Fruit fly (Drosophila melanogaster): Measurements from ENCODE around the gene CG15601.

The CG15601 gene

DNA sequence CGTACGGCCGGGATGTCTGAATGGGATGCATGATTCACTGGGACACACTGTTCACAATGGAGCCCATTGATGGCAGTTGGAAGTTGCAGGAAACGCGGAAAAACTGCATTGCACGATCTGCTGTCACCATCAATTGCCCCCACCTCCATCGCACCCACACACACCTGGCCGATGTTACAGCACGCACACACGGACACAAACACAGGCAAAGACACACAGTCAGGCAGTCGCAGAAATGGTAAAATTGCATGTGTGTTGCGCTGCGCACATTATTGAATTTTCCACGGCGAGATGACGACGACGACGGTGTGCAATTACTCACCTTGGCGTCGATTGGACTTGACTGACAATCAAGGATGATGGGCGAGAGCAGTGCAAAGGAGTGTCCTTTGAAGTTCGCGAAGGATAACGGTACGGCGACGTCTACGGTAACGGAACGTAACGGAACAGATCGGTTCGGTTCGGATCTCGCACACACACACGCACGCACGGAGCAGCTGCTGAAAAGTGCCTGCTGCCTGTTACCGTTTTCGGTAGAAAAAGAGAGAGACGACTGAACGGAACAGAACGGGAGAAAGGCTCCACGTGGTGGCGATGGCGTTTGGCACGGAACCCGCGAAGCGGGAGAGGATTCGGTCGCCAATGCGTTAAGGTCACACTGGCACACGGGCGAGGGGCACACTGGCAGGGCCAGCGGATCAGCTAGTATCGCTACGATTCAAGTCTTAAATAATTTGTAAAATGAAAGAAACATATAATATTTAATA lies at the start of gene CG15601, which contains the start of gene CG9281 (continued):
- no peak for TF ChIP-seq Taf1 (GFP tag; IDR thresholded peaks at IDR 0.05)
- no peak for TF ChIP-seq CG9727 (GFP tag; optimal IDR thresholded peaks at IDR 0.05)
- TF ChIP-seq CG17829 (tag; optimal IDR thresholded peaks at IDR 0.05) = peak; percentile 21
- TF ChIP-seq CG13624 (GFP tag; optimal IDR thresholded peaks at IDR 0.05) = no peak
- peak; percentile 73 for TF ChIP-seq BEAF-32 (GFP tag; optimal IDR thresholded peaks at IDR 0.05)
- no peak for TF ChIP-seq CG5180 (GFP tag; optimal IDR thresholded peaks at IDR 0.05)
- TF ChIP-seq trem (tag; optimal IDR thresholded peaks at IDR 0.05) = peak; percentile 48
- TF ChIP-seq unpg (GFP tag; optimal IDR thresholded peaks at IDR 0.05) = no peak
- no peak for TF ChIP-seq CG14050 (GFP tag; IDR thresholded peaks at IDR 0.05)
- peak; percentile 52; the same call in 2 of the 3 replicates for TF ChIP-seq Opbp (GFP tag; IDR thresholded peaks at IDR 0.05; ENCODE audit: partially characterized antibody)
- peak; percentile 53 for TF ChIP-seq CG15514 (GFP tag; optimal IDR thresholded peaks at IDR 0.05)
- peak; percentile 38 for TF ChIP-seq Dp (GFP tag; optimal IDR thresholded peaks at IDR 0.05)
- no peak for TF ChIP-seq slp2 (GFP tag; optimal IDR thresholded peaks at IDR 0.05)
- no peak for TF ChIP-seq prd (optimal IDR thresholded peaks at IDR 0.05)
- TF ChIP-seq prd (GFP tag; IDR thresholded peaks at IDR 0.05) = no peak
- TF ChIP-seq MTF-1 (GFP tag; optimal IDR thresholded peaks at IDR 0.05; ENCODE audit: borderline replicate concordance) = peak; percentile 16
- TF ChIP-seq Sin3A (optimal IDR thresholded peaks at IDR 0.05) = peak; percentile 23
- TF ChIP-seq CG12219 (GFP tag; optimal IDR thresholded peaks at IDR 0.05) = no peak
- no peak for TF ChIP-seq CG18619 (GFP tag; optimal IDR thresholded peaks at IDR 0.05)
- TF ChIP-seq Dll (GFP tag; IDR thresholded peaks at IDR 0.05; ENCODE audit: partially characterized antibody) = no peak; the same call in 3 of the 4 replicates
- no peak for TF ChIP-seq CG4404 (GFP tag; IDR thresholded peaks at IDR 0.05)
- TF ChIP-seq mirr (GFP tag; optimal IDR thresholded peaks at IDR 0.05) = peak; percentile 2
- no peak for TF ChIP-seq gce (GFP tag; IDR thresholded peaks at IDR 0.05)
- TF ChIP-seq CG1603 (tag; optimal IDR thresholded peaks at IDR 0.05) = peak; percentile 52
- no peak for TF ChIP-seq maf-S (GFP tag; optimal IDR thresholded peaks at IDR 0.05)
- TF ChIP-seq CTCF (GFP tag; optimal IDR thresholded peaks at IDR 0.05) = no peak
- TF ChIP-seq cg (GFP tag; optimal IDR thresholded peaks at IDR 0.05) = peak; percentile 93
- peak; percentile 42; the same call in 1 of the 2 replicates for TF ChIP-seq sob (GFP tag; IDR thresholded peaks at IDR 0.05)
- TF ChIP-seq CG8281 (tag; optimal IDR thresholded peaks at IDR 0.05) = no peak
- TF ChIP-seq CG14441 (GFP tag; IDR thresholded peaks at IDR 0.05) = no peak
- no peak for TF ChIP-seq Ptx1 (GFP tag; IDR thresholded peaks at IDR 0.05)
- no peak for TF ChIP-seq bab2 (GFP tag; optimal IDR thresholded peaks at IDR 0.05)
- no peak for TF ChIP-seq Abd-B (GFP tag; optimal IDR thresholded peaks at IDR 0.05)
- no peak for TF ChIP-seq CG16815 (GFP tag; optimal IDR thresholded peaks at IDR 0.05)
- peak; percentile 13 for TF ChIP-seq CG4328 (GFP tag; optimal IDR thresholded peaks at IDR 0.05)
- peak; percentile 35; the same call in 1 of the 3 replicates for TF ChIP-seq CG16813 (GFP tag; IDR thresholded peaks at IDR 0.05; ENCODE audit: partially characterized antibody)
- TF ChIP-seq Doc2 (GFP tag; IDR thresholded peaks at IDR 0.05) = no peak
- peak; percentile 42 for TF ChIP-seq nmo (GFP tag; optimal IDR thresholded peaks at IDR 0.05)
- peak; percentile 7 for TF ChIP-seq cwo (GFP tag; optimal IDR thresholded peaks at IDR 0.05)
- TF ChIP-seq shn (GFP tag; optimal IDR thresholded peaks at IDR 0.05) = no peak
- peak; percentile 77 for TF ChIP-seq MESR4 (GFP tag; optimal IDR thresholded peaks at IDR 0.05)
- peak; percentile 24 for TF ChIP-seq CG12391 (tag; optimal IDR thresholded peaks at IDR 0.05)
- TF ChIP-seq Lhr (GFP tag; optimal IDR thresholded peaks at IDR 0.05) = peak; percentile 54
- no peak; the same call in 1 of the 2 replicates for TF ChIP-seq Atf6 (GFP tag; IDR thresholded peaks at IDR 0.05)
- no peak for TF ChIP-seq Atf3 (GFP tag; optimal IDR thresholded peaks at IDR 0.05)
- peak; percentile 50 for TF ChIP-seq CG10543 (GFP tag; optimal IDR thresholded peaks at IDR 0.05)
- no peak for TF ChIP-seq Mad (GFP tag; optimal IDR thresholded peaks at IDR 0.05)
- peak; percentile 86 for TF ChIP-seq onecut (GFP tag; IDR thresholded peaks at IDR 0.05)
- no peak for TF ChIP-seq CG11085 (GFP tag; IDR thresholded peaks at IDR 0.05)
- no peak for TF ChIP-seq lbe (GFP tag; optimal IDR thresholded peaks at IDR 0.05)

All from whole organism, embryonic.